Worm (Caenorhabditis elegans) whole organism, L2 larva: ENCODE results near the gene gld-3.

Source experiments
- C34F6.9 ChIP-seq: fragments of 150-350 bp; optimal IDR thresholded peaks from 2 replicates; lab custom pipeline; 2014; ENCODE audit warnings: missing biosample characterization, missing genetic modification characterization
- F13H6.1 ChIP-seq: sonication (generic microtip); optimal IDR thresholded peaks from 2 replicates; lab custom pipeline; 2016; ENCODE audit warnings: missing genetic modification characterization, missing compliant biosample characterization
- R02D3.7 ChIP-seq: fragments of 150-350 bp; optimal IDR thresholded peaks from 2 replicates; lab custom pipeline; 2014; ENCODE audit warnings: missing biosample characterization, missing genetic modification characterization
- ZK546.5 ChIP-seq: sonication (generic microtip); optimal IDR thresholded peaks from 2 replicates; lab custom pipeline; 2017; ENCODE audit warnings: missing biosample characterization, missing genetic modification characterization
- alr-1 ChIP-seq: fragments of 150-350 bp; optimal IDR thresholded peaks from 2 replicates; lab custom pipeline; 2014; ENCODE audit warnings: missing biosample characterization, missing genetic modification characterization
- aly-2 ChIP-seq: fragments of 150-350 bp; optimal IDR thresholded peaks from 2 replicates; lab custom pipeline; 2014; ENCODE audit warnings: missing biosample characterization, missing genetic modification characterization
- ceh-16 ChIP-seq: fragments of 150-350 bp; optimal IDR thresholded peaks from 2 replicates; lab custom pipeline; 2014; ENCODE audit warnings: missing biosample characterization, missing genetic modification characterization
- ceh-82 ChIP-seq: fragments of 150-350 bp; optimal IDR thresholded peaks from 2 replicates; lab custom pipeline; 2014; ENCODE audit warnings: missing biosample characterization, missing genetic modification characterization
- crh-2 ChIP-seq: sonication (generic microtip); optimal IDR thresholded peaks from 2 replicates; lab custom pipeline; 2017; ENCODE audit warnings: missing biosample characterization, missing genetic modification characterization
- dmd-4 ChIP-seq: sonication (generic microtip); optimal IDR thresholded peaks from 2 replicates; lab custom pipeline; 2017; ENCODE audit warnings: missing biosample characterization, missing genetic modification characterization
- egl-27 ChIP-seq: sonication (generic microtip); optimal IDR thresholded peaks from 3 replicates; lab custom pipeline; 2017; ENCODE audit warnings: missing biosample characterization, missing genetic modification reagents, missing genetic modification characterization
- elt-3 ChIP-seq: sonication (generic microtip); optimal IDR thresholded peaks from 2 replicates; lab custom pipeline; 2017; ENCODE audit warnings: missing biosample characterization, missing genetic modification characterization
- gmeb-1 ChIP-seq: fragments of 150-350 bp; optimal IDR thresholded peaks from 2 replicates; lab custom pipeline; 2014; ENCODE audit warnings: missing biosample characterization, missing genetic modification characterization
- lin-11 ChIP-seq: fragments of 150-350 bp; sonication (generic microtip); optimal IDR thresholded peaks from 2 replicates; lab custom pipeline; 2014; ENCODE audit warnings: missing biosample characterization, missing genetic modification characterization, inconsistent platforms, mixed read lengths
- lin-39 ChIP-seq: fragments of 150-350 bp; optimal IDR thresholded peaks from 2 replicates; lab custom pipeline; 2014; ENCODE audit warnings: missing biosample characterization, missing genetic modification reagents, missing genetic modification characterization
- lsy-2 ChIP-seq, 2 experiments: fragments of 150-350 bp in 1 of 2; sonication (generic microtip) in 1 of 2; optimal IDR thresholded peaks; 2 replicates each; lab custom pipeline; 2014 to 2017; ENCODE audit warnings: missing biosample characterization in 2 of 2, missing genetic modification characterization in 2 of 2
- mbf-1 ChIP-seq: sonication (generic microtip); optimal IDR thresholded peaks from 2 replicates; lab custom pipeline; 2017; ENCODE audit warnings: missing biosample characterization, missing genetic modification characterization
- nhr-10 ChIP-seq: sonication (generic microtip); optimal IDR thresholded peaks from 2 replicates; lab custom pipeline; 2017; ENCODE audit warnings: missing biosample characterization, missing genetic modification characterization
- nhr-11 ChIP-seq: fragments of 150-350 bp; optimal IDR thresholded peaks from 2 replicates; lab custom pipeline; 2014; ENCODE audit warnings: missing biosample characterization, missing genetic modification characterization
- nhr-12 ChIP-seq: fragments of 150-350 bp; optimal IDR thresholded peaks from 2 replicates; lab custom pipeline; 2014; ENCODE audit warnings: missing biosample characterization, missing genetic modification characterization
- nhr-129 ChIP-seq: fragments of 150-350 bp; optimal IDR thresholded peaks from 2 replicates; lab custom pipeline; 2014; ENCODE audit warnings: missing biosample characterization, missing genetic modification characterization
- nhr-21 ChIP-seq: fragments of 150-350 bp; optimal IDR thresholded peaks from 2 replicates; lab custom pipeline; 2014; ENCODE audit warnings: missing biosample characterization, missing genetic modification characterization
- nhr-25 ChIP-seq: fragments of 150-350 bp; sonication (generic microtip); optimal IDR thresholded peaks from 3 replicates; lab custom pipeline; 2014; ENCODE audit warnings: missing biosample characterization, missing genetic modification characterization
- nhr-6 ChIP-seq: fragments of 150-350 bp; optimal IDR thresholded peaks from 2 replicates; lab custom pipeline; 2014; ENCODE audit warnings: missing biosample characterization, missing genetic modification characterization
- nhr-77 ChIP-seq: fragments of 150-350 bp; optimal IDR thresholded peaks from 2 replicates; lab custom pipeline; 2014; ENCODE audit warnings: missing biosample characterization, missing genetic modification characterization
- peb-1 ChIP-seq: fragments of 150-350 bp; optimal IDR thresholded peaks from 2 replicates; lab custom pipeline; 2014; ENCODE audit warnings: missing biosample characterization, missing genetic modification characterization
- sem-4 ChIP-seq: fragments of 150-350 bp; optimal IDR thresholded peaks from 2 replicates; lab custom pipeline; 2014; ENCODE audit warnings: missing biosample characterization, missing genetic modification reagents, missing genetic modification characterization
- skn-1 ChIP-seq: sonication (generic microtip); optimal IDR thresholded peaks from 2 replicates; lab custom pipeline; 2017; ENCODE audit warnings: missing biosample characterization, missing genetic modification characterization
- sma-9 ChIP-seq, 2 experiments: fragments of 150-350 bp in 1 of 2; sonication (generic microtip) in 1 of 2; optimal IDR thresholded peaks; 2 replicates each; lab custom pipeline; 2014 to 2016; ENCODE audit warnings: missing genetic modification characterization in 2 of 2, mild to moderate bottlenecking in 1 of 2, missing biosample characterization in 1 of 2, missing compliant biosample characterization in 1 of 2, missing genetic modification reagents in 1 of 2, moderate library complexity in 1 of 2
- snpc-4 ChIP-seq: fragments of 150-350 bp; optimal IDR thresholded peaks from 2 replicates; lab custom pipeline; 2014; ENCODE audit warnings: missing biosample characterization, missing genetic modification characterization
- unc-39 ChIP-seq: fragments of 150-350 bp; optimal IDR thresholded peaks from 2 replicates; lab custom pipeline; 2014; ENCODE audit warnings: missing biosample characterization, missing genetic modification characterization
- unc-62 ChIP-seq: fragments of 150-350 bp; optimal IDR thresholded peaks from 2 replicates; lab custom pipeline; 2014; ENCODE audit warnings: missing biosample characterization, missing genetic modification reagents, missing genetic modification characterization
- zag-1 ChIP-seq: fragments of 150-350 bp; optimal IDR thresholded peaks from 2 replicates; lab custom pipeline; 2014; ENCODE audit warnings: missing biosample characterization, missing genetic modification characterization
- ztf-11 ChIP-seq: sonication (generic microtip); optimal IDR thresholded peaks from 2 replicates; lab custom pipeline; 2017; ENCODE audit warnings: missing biosample characterization, missing genetic modification characterization

gld-3 gene

DNA sequence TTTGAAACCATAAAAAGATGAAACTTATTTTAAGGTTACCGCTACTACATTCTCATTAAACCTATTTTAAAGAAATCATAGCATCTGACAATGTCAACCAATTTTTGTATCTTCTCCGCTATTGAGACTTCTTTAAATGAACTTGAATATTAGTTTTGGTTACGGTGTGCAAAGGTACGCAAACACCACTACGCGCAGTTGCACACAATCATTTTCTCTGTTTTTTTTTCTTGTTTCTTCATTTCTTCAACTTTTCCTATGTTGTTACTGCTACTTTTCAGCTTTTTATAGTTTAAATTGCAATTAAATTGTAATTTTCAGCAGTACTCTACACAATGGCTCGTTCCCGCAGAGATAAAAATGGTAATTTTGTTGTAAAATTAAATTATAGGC lies 20.8 kb upstream of the gld-3 start, which contains the start of gene F10E7.5:
Gene F10E7.5, plus strand, starts transcription at position 322 of the 393 bp plus-strand sequence.
- no peak for TF ChIP-seq ZK546.5 (tag; lab: Kevin White, UChicago)
- peak; percentile 30 for TF ChIP-seq sem-4 (tag; lab: Kevin White, UChicago)
- TF ChIP-seq nhr-12 (tag; lab: Kevin White, UChicago) = no peak
- peak; percentile 24 for TF ChIP-seq nhr-6 (tag; lab: Kevin White, UChicago)
- peak; percentile 62 for TF ChIP-seq crh-2 (tag; lab: Kevin White, UChicago)
- TF ChIP-seq egl-27 (tag; lab: Kevin White, UChicago) = no peak
- TF ChIP-seq snpc-4 (tag; lab: Kevin White, UChicago) = peak; percentile 36
- TF ChIP-seq C34F6.9 (tag; lab: Kevin White, UChicago) = peak; percentile 66
- TF ChIP-seq nhr-21 (tag; lab: Kevin White, UChicago) = no peak
- TF ChIP-seq lsy-2 (tag; optimal IDR thresholded peaks at IDR 0.05; lab: Kevin White, UChicago) = peak; percentile 94 to 99
- no peak for TF ChIP-seq F13H6.1 (tag; lab: Kevin White, UChicago)
- no peak for TF ChIP-seq mbf-1 (tag; lab: Kevin White, UChicago)
- TF ChIP-seq nhr-129 = peak; percentile 60
- TF ChIP-seq aly-2 (tag; lab: Kevin White, UChicago) = no peak
- peak; percentile 26 for TF ChIP-seq sma-9 (GFP tag; optimal IDR thresholded peaks at IDR 0.05; lab: Kevin White, UChicago)
- no peak for TF ChIP-seq sma-9 (tag; optimal IDR thresholded peaks at IDR 0.05; lab: Kevin White, UChicago)
- TF ChIP-seq alr-1 (tag; lab: Kevin White, UChicago) = no peak

DNA sequence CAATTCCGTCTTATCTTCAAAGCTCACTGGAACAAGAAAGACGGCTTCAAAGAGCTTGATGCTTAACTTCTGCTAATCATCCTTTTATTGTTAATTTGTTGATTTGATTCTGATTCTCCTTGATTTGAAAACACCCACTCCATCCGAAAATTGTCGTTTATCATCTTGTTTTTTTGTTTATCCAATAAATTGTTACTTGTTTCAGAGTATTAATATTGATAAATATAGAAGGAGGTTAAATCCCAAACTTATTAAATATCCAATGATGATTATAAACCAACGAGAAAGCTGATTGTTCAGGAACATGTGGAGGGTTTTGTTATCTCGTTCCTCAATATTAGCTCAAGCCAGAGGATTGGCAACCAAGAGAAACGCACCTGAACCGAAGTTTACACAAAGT lies 19.7 kb upstream of the gld-3 start, which contains the start of gene F10E7.6:
Gene F10E7.6, plus strand, starts transcription at position 301 of the 400 bp plus-strand sequence.
- no peak for TF ChIP-seq ZK546.5 (tag; lab: Kevin White, UChicago)
- TF ChIP-seq nhr-10 (tag; lab: Kevin White, UChicago) = no peak
- no peak for TF ChIP-seq nhr-77 (tag; lab: Kevin White, UChicago)
- TF ChIP-seq dmd-4 (tag; lab: Kevin White, UChicago) = no peak
- TF ChIP-seq lin-39 (tag; lab: Kevin White, UChicago) = no peak
- TF ChIP-seq elt-3 = no peak
- no peak for TF ChIP-seq F13H6.1 (tag; lab: Kevin White, UChicago)

DNA sequence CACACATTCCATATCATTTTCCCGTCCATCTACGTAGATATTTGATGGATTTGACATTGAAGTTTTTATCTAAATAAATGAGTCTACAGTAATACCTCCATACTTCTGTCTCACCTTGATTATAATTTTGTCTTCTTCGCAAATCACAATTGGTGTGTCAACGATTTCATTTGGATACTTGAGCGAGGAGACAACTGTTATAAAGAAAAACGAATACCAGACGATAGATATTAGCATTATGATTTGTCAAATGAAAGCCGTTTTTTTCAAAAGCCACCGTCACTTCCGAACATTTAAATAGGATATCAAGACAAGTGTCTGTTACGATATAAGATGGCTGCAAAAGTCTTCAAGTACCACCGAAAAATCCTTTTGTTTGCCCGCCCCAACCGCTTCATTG lies 16.8 kb upstream of the gld-3 start, which contains the start of gene cutl-5:
Gene cutl-5, minus strand, starts transcription at position 269 of the 400 bp plus-strand sequence.
- TF ChIP-seq ceh-82 (tag; lab: Kevin White, UChicago) (no peak), nhr-12 (tag; lab: Kevin White, UChicago) (no peak), aly-2 (tag; lab: Kevin White, UChicago) (no peak), ztf-11 (tag; lab: Kevin White, UChicago) (no peak), zag-1 (tag; lab: Kevin White, UChicago) (no peak)

DNA sequence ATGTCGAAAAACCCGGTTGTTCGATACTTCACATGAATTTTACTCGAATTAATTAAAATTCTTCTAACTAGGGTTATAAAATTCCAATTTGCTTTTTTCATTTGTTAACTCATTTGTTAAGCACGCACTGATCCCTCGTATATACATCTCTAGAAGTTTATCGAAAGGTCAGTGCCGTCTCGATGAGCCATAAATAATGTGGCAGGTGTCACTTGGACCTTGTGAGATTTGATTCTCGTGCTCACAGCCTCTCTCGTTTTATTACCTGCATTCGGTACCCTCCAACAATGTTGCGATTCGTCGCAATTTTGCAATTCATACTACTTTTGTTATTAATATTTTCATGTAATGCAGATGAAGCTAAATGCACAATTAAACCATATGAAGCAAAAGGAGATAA lies 16.1 kb upstream of the gld-3 start, which contains the start of gene spon-1:
Gene spon-1, plus strand, starts transcription at position 208 of the 400 bp plus-strand sequence.
- TF ChIP-seq elt-3 = no peak
- no peak for TF ChIP-seq gmeb-1 (tag; lab: Kevin White, UChicago)
- TF ChIP-seq unc-39 (tag; lab: Kevin White, UChicago) = no peak
- TF ChIP-seq skn-1 (tag; lab: Kevin White, UChicago) = no peak
- no peak for TF ChIP-seq lsy-2 (tag; optimal IDR thresholded peaks at IDR 0.05; lab: Kevin White, UChicago)
- TF ChIP-seq nhr-11 (tag; lab: Kevin White, UChicago) = no peak
- TF ChIP-seq nhr-25 = no peak
- TF ChIP-seq crh-2 (tag; lab: Kevin White, UChicago) = no peak
- TF ChIP-seq peb-1 = no peak
- TF ChIP-seq unc-62 = no peak
- TF ChIP-seq aly-2 (tag; lab: Kevin White, UChicago) = no peak
- TF ChIP-seq sem-4 (tag; lab: Kevin White, UChicago) = no peak
- TF ChIP-seq egl-27 (tag; lab: Kevin White, UChicago) = no peak
- no peak for TF ChIP-seq ceh-16 (tag; lab: Kevin White, UChicago)
- no peak for TF ChIP-seq R02D3.7 (tag; lab: Kevin White, UChicago)
- TF ChIP-seq nhr-77 (tag; lab: Kevin White, UChicago) = no peak
- TF ChIP-seq mbf-1 (tag; lab: Kevin White, UChicago) = no peak
- no peak for TF ChIP-seq lin-11 (tag; lab: Kevin White, UChicago)
- TF ChIP-seq alr-1 (tag; lab: Kevin White, UChicago) = no peak
- no peak for TF ChIP-seq nhr-10 (tag; lab: Kevin White, UChicago)
- TF ChIP-seq, all 48 proteins: peak for 0
